Worm (Caenorhabditis elegans) whole organism, L2 larva: ENCODE results near the gene sri-62.
"Not testable (repeated sequence)": the region's sequence is repeated elsewhere in the genome, so short reads cannot be mapped to it uniquely, and the experiment has no call there.

ENCODE experiments used
- C34F6.9 ChIP-seq: fragments of 150-350 bp; optimal IDR thresholded peaks from 2 replicates; lab custom pipeline; 2014; ENCODE audit warnings: missing biosample characterization, missing genetic modification characterization
- F13H6.1 ChIP-seq: sonication (generic microtip); optimal IDR thresholded peaks from 2 replicates; lab custom pipeline; 2016; ENCODE audit warnings: missing genetic modification characterization, missing compliant biosample characterization
- Y55F3AM.14 ChIP-seq: fragments of 200-800 bp; sonication (Bioruptor generic); optimal IDR thresholded peaks from 2 replicates; lab custom pipeline; 2018; ENCODE audit warnings: mild to moderate bottlenecking, missing genetic modification characterization, missing compliant biosample characterization
- alr-1 ChIP-seq: fragments of 150-350 bp; optimal IDR thresholded peaks from 2 replicates; lab custom pipeline; 2014; ENCODE audit warnings: missing biosample characterization, missing genetic modification characterization
- aly-2 ChIP-seq: fragments of 150-350 bp; optimal IDR thresholded peaks from 2 replicates; lab custom pipeline; 2014; ENCODE audit warnings: missing biosample characterization, missing genetic modification characterization
- blmp-1 ChIP-seq: sonication (generic microtip); optimal IDR thresholded peaks from 2 replicates; lab custom pipeline; 2017; ENCODE audit warnings: missing genetic modification characterization, mild to moderate bottlenecking, missing compliant biosample characterization, antibody characterized with exemption, moderate library complexity; ENCODE audit not compliant: insufficient read depth
- crh-2 ChIP-seq: sonication (generic microtip); optimal IDR thresholded peaks from 2 replicates; lab custom pipeline; 2017; ENCODE audit warnings: missing biosample characterization, missing genetic modification characterization
- dmd-4 ChIP-seq: sonication (generic microtip); optimal IDR thresholded peaks from 2 replicates; lab custom pipeline; 2017; ENCODE audit warnings: missing biosample characterization, missing genetic modification characterization
- elt-1 ChIP-seq: fragments of 150-350 bp; optimal IDR thresholded peaks from 2 replicates; lab custom pipeline; 2014; ENCODE audit warnings: missing biosample characterization, missing genetic modification characterization
- elt-3 ChIP-seq: sonication (generic microtip); optimal IDR thresholded peaks from 2 replicates; lab custom pipeline; 2017; ENCODE audit warnings: missing biosample characterization, missing genetic modification characterization
- fos-1 ChIP-seq: fragments of 150-350 bp; optimal IDR thresholded peaks from 2 replicates; lab custom pipeline; 2014; ENCODE audit warnings: missing biosample characterization, missing genetic modification characterization
- gmeb-1 ChIP-seq: fragments of 150-350 bp; optimal IDR thresholded peaks from 2 replicates; lab custom pipeline; 2014; ENCODE audit warnings: missing biosample characterization, missing genetic modification characterization
- lin-11 ChIP-seq: fragments of 150-350 bp; sonication (generic microtip); optimal IDR thresholded peaks from 2 replicates; lab custom pipeline; 2014; ENCODE audit warnings: missing biosample characterization, missing genetic modification characterization, inconsistent platforms, mixed read lengths
- lin-39 ChIP-seq: fragments of 150-350 bp; optimal IDR thresholded peaks from 2 replicates; lab custom pipeline; 2014; ENCODE audit warnings: missing biosample characterization, missing genetic modification reagents, missing genetic modification characterization
- lsy-2 ChIP-seq, 2 experiments: fragments of 150-350 bp in 1 of 2; sonication (generic microtip) in 1 of 2; optimal IDR thresholded peaks; 2 replicates each; lab custom pipeline; 2014 to 2017; ENCODE audit warnings: missing biosample characterization in 2 of 2, missing genetic modification characterization in 2 of 2
- mbf-1 ChIP-seq: sonication (generic microtip); optimal IDR thresholded peaks from 2 replicates; lab custom pipeline; 2017; ENCODE audit warnings: missing biosample characterization, missing genetic modification characterization
- mdl-1 ChIP-seq, 2 experiments: fragments of 150-350 bp in 1 of 2; sonication (generic microtip) in 1 of 2; optimal IDR thresholded peaks; 2 replicates each; lab custom pipeline; 2017; ENCODE audit warnings: missing biosample characterization in 2 of 2, missing genetic modification characterization in 2 of 2
- nhr-10 ChIP-seq: sonication (generic microtip); optimal IDR thresholded peaks from 2 replicates; lab custom pipeline; 2017; ENCODE audit warnings: missing biosample characterization, missing genetic modification characterization
- nhr-11 ChIP-seq: fragments of 150-350 bp; optimal IDR thresholded peaks from 2 replicates; lab custom pipeline; 2014; ENCODE audit warnings: missing biosample characterization, missing genetic modification characterization
- nhr-21 ChIP-seq: fragments of 150-350 bp; optimal IDR thresholded peaks from 2 replicates; lab custom pipeline; 2014; ENCODE audit warnings: missing biosample characterization, missing genetic modification characterization
- nhr-25 ChIP-seq: fragments of 150-350 bp; sonication (generic microtip); optimal IDR thresholded peaks from 3 replicates; lab custom pipeline; 2014; ENCODE audit warnings: missing biosample characterization, missing genetic modification characterization
- nhr-6 ChIP-seq: fragments of 150-350 bp; optimal IDR thresholded peaks from 2 replicates; lab custom pipeline; 2014; ENCODE audit warnings: missing biosample characterization, missing genetic modification characterization
- nhr-77 ChIP-seq: fragments of 150-350 bp; optimal IDR thresholded peaks from 2 replicates; lab custom pipeline; 2014; ENCODE audit warnings: missing biosample characterization, missing genetic modification characterization
- peb-1 ChIP-seq: fragments of 150-350 bp; optimal IDR thresholded peaks from 2 replicates; lab custom pipeline; 2014; ENCODE audit warnings: missing biosample characterization, missing genetic modification characterization
- sem-4 ChIP-seq: fragments of 150-350 bp; optimal IDR thresholded peaks from 2 replicates; lab custom pipeline; 2014; ENCODE audit warnings: missing biosample characterization, missing genetic modification reagents, missing genetic modification characterization
- sma-3 ChIP-seq: sonication (generic microtip); optimal IDR thresholded peaks from 2 replicates; lab custom pipeline; 2016; ENCODE audit warnings: missing genetic modification reagents, missing genetic modification characterization, missing compliant biosample characterization
- sma-9 ChIP-seq, 2 experiments: fragments of 150-350 bp in 1 of 2; sonication (generic microtip) in 1 of 2; optimal IDR thresholded peaks; 2 replicates each; lab custom pipeline; 2014 to 2016; ENCODE audit warnings: missing genetic modification characterization in 2 of 2, mild to moderate bottlenecking in 1 of 2, missing biosample characterization in 1 of 2, missing compliant biosample characterization in 1 of 2, missing genetic modification reagents in 1 of 2, moderate library complexity in 1 of 2
- snpc-4 ChIP-seq: fragments of 150-350 bp; optimal IDR thresholded peaks from 2 replicates; lab custom pipeline; 2014; ENCODE audit warnings: missing biosample characterization, missing genetic modification characterization
- unc-55 ChIP-seq: fragments of 150-350 bp; sonication (generic microtip); optimal IDR thresholded peaks from 3 replicates; lab custom pipeline; 2014; ENCODE audit warnings: missing biosample characterization, missing genetic modification reagents, missing genetic modification characterization
- unc-62 ChIP-seq: fragments of 150-350 bp; optimal IDR thresholded peaks from 2 replicates; lab custom pipeline; 2014; ENCODE audit warnings: missing biosample characterization, missing genetic modification reagents, missing genetic modification characterization
- ztf-1 ChIP-seq: fragments of 200-800 bp; sonication (Bioruptor generic); conservative IDR thresholded peaks from 2 replicates; pipeline ENCODE4 v1.3.6; 2022; ENCODE audit warnings: missing genetic modification characterization, missing compliant biosample characterization
- ztf-11 ChIP-seq: sonication (generic microtip); optimal IDR thresholded peaks from 2 replicates; lab custom pipeline; 2017; ENCODE audit warnings: missing biosample characterization, missing genetic modification characterization

sri-62 gene

DNA sequence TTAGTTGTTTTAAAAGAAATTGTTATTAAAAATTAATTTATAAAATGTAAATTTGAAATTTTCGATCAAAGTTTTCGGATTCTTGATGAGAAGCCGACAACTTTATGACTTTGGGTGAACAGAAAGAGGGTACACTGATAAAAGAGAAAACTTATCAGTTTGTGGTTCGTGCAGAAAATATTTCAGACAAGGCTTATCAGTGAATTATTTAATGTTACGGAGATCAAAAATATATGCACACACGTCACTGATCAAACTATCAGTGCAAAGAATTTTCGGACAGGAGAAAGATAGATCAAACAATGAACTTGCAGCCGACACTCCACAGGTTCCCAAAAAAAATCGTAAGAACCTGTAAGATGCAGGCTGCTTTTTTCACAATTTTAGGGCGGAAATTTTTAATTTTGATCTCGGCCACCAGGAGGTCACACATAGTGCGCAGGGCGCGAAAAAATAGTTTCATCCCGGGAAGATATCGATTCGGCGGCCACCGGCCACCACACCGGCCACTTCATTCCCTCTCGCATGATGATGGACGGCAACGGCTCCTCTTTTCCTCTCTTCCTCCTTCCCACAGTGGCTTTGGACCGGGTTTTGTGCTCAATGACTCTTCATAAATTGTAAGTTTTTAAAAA, 20.6 kb downstream of the sri-62 start, which contains the start of gene F22E5.17:
F22E5.17 (plus strand) TSS at position 508 of the 635 bp plus-strand sequence.
- TF ChIP-seq gmeb-1, result peak; percentile 19
- TF ChIP-seq F13H6.1 (tag; lab: Kevin White, UChicago), result peak; percentile 1
- TF ChIP-seq sma-9 (GFP tag; optimal IDR thresholded peaks at IDR 0.05; lab: Kevin White, UChicago), result peak; percentile 77
- TF ChIP-seq sma-9 (tag; optimal IDR thresholded peaks at IDR 0.05; lab: Kevin White, UChicago), result no peak
- TF ChIP-seq fos-1 (tag; lab: Kevin White, UChicago), result peak; percentile 88
- no peak for TF ChIP-seq C34F6.9 (tag; lab: Kevin White, UChicago)
- no peak for TF ChIP-seq Y55F3AM.14 (GFP tag; lab: Kevin White, UChicago)

DNA sequence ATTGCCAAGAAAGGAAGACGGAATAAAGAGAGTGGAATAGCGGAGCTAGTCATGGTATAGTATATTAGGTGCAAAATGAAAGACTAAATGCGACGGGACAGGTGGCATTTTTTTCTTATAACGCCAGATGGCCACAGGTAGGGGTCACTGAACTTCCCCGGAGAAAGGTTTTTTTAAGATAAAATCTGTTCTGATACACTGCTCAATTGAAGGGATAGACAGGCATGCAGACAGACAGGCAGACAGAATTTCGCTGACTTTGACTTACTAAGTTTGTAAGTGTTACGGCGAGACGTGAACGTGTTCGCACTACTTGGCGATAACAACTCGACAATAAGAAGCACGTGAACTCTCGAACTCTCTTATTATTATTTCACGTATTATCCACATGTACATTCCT, 24.7 kb downstream of the sri-62 start, which contains the start of the genes F22E5.20 and F22E5.1:
F22E5.20 (minus strand) TSS at position 101 of the 400 bp plus-strand sequence.
F22E5.1 (plus strand) TSS at position 242 of the 400 bp plus-strand sequence.
- not testable (repeated sequence) for TF ChIP-seq sma-9 (GFP tag; optimal IDR thresholded peaks at IDR 0.05; lab: Kevin White, UChicago); sma-9 (tag; optimal IDR thresholded peaks at IDR 0.05; lab: Kevin White, UChicago); peb-1 (tag; lab: Kevin White, UChicago); Y55F3AM.14 (GFP tag; lab: Kevin White, UChicago)
- TF ChIP-seq, all 48 proteins: peak for 0; not testable (repeated sequence) for 48

DNA sequence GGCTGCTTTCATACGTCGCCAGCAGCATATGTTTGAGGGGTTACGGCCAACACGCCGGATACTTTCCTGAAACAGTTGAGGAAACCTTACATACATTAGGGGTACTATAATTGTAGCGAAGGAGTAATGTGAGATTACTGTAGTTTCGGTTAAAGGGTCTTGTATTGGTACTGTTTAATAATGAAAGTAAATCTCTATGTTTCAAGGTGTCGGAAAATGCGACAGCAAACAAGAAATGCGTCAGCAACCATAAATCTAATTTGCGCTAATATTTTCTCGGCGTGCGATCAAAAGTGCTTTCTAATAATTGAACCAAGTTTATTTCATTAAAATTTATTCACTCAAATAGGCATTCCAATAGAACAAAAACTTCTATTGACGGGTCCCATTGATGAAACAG, 26.0 kb downstream of the sri-62 start, which contains the start of gene sri-57:
sri-57 (minus strand) TSS at position 101 of the 400 bp plus-strand sequence.
- not testable (repeated sequence) for TF ChIP-seq elt-3; snpc-4 (tag; lab: Kevin White, UChicago); nhr-21

DNA sequence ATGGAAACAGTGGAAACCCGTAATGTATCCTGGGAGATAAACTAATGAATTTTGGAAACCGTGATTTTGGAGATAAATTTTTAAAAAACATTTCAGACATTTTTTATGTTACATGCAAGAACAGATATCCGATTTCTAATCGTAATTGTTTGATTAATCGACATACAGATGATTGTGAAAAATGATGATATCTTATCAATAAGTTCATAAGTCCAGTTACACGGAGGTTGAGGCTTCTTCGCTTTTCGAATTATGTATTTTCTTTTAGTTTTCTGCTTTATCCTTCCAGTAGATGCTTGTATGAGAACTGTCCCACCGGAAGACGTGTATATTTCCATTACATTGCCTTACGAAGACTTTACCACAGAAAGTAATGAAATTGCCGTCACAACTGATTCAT, 32.7 kb downstream of the sri-62 start, which contains the start of gene F22E5.22:
F22E5.22 (plus strand) TSS at position 301 of the 400 bp plus-strand sequence.
- no peak for TF ChIP-seq lin-11 (tag; lab: Kevin White, UChicago)
- no peak for TF ChIP-seq crh-2 (tag; lab: Kevin White, UChicago)
- TF ChIP-seq aly-2 (tag; lab: Kevin White, UChicago), result no peak
- no peak for TF ChIP-seq nhr-11 (tag; lab: Kevin White, UChicago)
- TF ChIP-seq F13H6.1 (tag; lab: Kevin White, UChicago), result no peak
- no peak for TF ChIP-seq mbf-1
- no peak for TF ChIP-seq C34F6.9 (tag; lab: Kevin White, UChicago)
- TF ChIP-seq snpc-4 (tag; lab: Kevin White, UChicago), result no peak
- no peak for TF ChIP-seq blmp-1
- TF ChIP-seq nhr-6 (tag; lab: Kevin White, UChicago), result no peak
- no peak for TF ChIP-seq ztf-1 (GFP tag; lab: Robert Waterston, UW)
- no peak for TF ChIP-seq nhr-10 (tag; lab: Kevin White, UChicago)
- TF ChIP-seq lin-39 (tag; lab: Kevin White, UChicago), result no peak
- TF ChIP-seq elt-1, result no peak
- TF ChIP-seq nhr-25 (tag; lab: Kevin White, UChicago), result no peak
- TF ChIP-seq alr-1 (tag; lab: Kevin White, UChicago), result no peak
- TF ChIP-seq sma-3, result no peak
- TF ChIP-seq sem-4 (tag; lab: Kevin White, UChicago), result no peak
- TF ChIP-seq nhr-77 (tag; lab: Kevin White, UChicago), result no peak

DNA sequence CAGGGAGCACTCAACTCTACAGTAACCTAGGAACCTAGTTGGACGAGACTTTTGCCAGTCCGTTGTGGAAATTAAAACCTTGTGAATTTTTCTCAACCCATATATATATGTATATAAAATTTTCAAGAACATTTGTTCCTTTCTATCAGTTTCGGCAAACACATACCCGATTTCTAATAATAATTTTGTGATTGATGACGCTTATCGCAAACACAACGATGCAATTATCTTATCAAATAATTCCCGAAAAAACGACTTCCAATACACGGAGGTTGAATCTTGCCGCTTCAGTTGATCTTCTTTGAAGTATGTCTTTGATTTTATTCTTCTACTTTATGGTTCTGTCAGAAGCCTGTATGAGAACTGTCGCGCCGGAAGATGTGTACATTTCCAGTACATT, 33.2 kb downstream of the sri-62 start, which contains the start of gene F22E5.2:
F22E5.2 (plus strand) TSS at position 301 of the 400 bp plus-strand sequence.
- TF ChIP-seq unc-62 (GFP tag; lab: Kevin White, UChicago); ztf-11 (tag; lab: Kevin White, UChicago); sem-4 (tag; lab: Kevin White, UChicago): not testable (repeated sequence)

DNA sequence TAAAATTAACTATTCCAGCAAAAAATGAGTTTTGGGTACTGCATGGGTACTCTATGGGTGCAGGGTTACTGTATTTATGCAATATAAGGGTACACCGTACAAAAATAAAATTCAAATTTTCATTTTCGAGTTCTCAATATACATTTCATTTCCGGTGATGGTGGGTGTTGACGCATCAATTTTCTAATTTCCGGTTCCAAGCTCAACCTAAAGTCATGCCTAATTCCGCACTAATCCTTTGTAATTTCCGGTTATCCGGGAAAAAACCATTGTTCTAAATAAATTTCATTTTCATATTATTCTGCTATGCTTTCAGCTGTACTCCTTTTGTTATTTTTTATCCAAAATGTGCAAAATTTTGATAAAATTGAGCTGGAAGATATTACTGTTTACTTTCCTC, 38.9 kb downstream of the sri-62 start, which contains the start of gene gcy-21:
gcy-21 (plus strand) TSS at position 301 of the 400 bp plus-strand sequence.
- TF ChIP-seq unc-55 (GFP tag; lab: Kevin White, UChicago), result no peak
- TF ChIP-seq dmd-4 (tag; lab: Kevin White, UChicago), result no peak
- no peak for TF ChIP-seq aly-2 (tag; lab: Kevin White, UChicago)
- TF ChIP-seq mdl-1 (tag; optimal IDR thresholded peaks at IDR 0.05; lab: Kevin White, UChicago), result no peak
- no peak for TF ChIP-seq lin-39 (tag; lab: Kevin White, UChicago)
- no peak for TF ChIP-seq fos-1 (tag; lab: Kevin White, UChicago)
- TF ChIP-seq ztf-1 (GFP tag; lab: Robert Waterston, UW), result no peak
- no peak for TF ChIP-seq nhr-6 (tag; lab: Kevin White, UChicago)
- no peak for TF ChIP-seq crh-2 (tag; lab: Kevin White, UChicago)
- TF ChIP-seq lsy-2 (tag; optimal IDR thresholded peaks at IDR 0.05; lab: Kevin White, UChicago), result no peak
